Worm (Caenorhabditis elegans) whole organism, L1 larva: Measurements from ENCODE around the gene phf-30.

ENCODE experiments used
- elt-2 ChIP-seq: sonication (generic microtip); optimal IDR thresholded peaks from 2 replicates; lab custom pipeline; 2016; ENCODE audit warnings: missing genetic modification characterization, mild to moderate bottlenecking, inconsistent platforms, missing compliant biosample characterization, missing genetic modification reagents
- mdl-1 ChIP-seq, 2 experiments: fragments of 150-350 bp; optimal IDR thresholded peaks; 2 replicates each; lab custom pipeline; 2014 to 2017; ENCODE audit warnings: missing biosample characterization in 2 of 2, missing genetic modification characterization in 2 of 2, inconsistent platforms in 1 of 2
- nhr-237 ChIP-seq: fragments of 150-350 bp; optimal IDR thresholded peaks from 2 replicates; lab custom pipeline; 2014; ENCODE audit warnings: missing biosample characterization, missing genetic modification characterization
- unc-130 ChIP-seq: fragments of 150-350 bp; optimal IDR thresholded peaks from 2 replicates; lab custom pipeline; 2017; ENCODE audit warnings: missing biosample characterization, missing genetic modification characterization, inconsistent platforms

DNA sequence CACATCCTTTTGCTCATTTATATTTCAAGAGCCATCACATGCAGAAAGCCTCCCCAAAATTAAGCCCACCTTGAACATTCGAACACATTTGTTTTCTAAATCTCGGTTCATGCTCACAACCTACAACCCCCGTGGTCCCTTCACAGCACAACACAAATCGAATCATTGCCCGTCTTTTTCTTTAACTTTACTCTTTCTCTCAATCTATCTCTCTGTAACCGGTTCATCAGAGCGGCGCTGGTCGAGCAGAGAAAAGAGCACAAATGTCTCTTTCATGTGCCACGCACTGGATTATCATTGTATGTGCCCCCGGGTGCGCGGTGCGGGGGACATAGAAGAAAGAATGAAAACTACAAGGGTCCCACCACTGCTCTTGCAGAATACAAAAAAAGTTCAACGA lies 33.5 kb upstream of the phf-30 start:
- TF ChIP-seq elt-2 (tag; lab: Kevin White, UChicago): no peak
- no peak for TF ChIP-seq unc-130 (tag; lab: Kevin White, UChicago)
- TF ChIP-seq nhr-237 (tag; lab: Kevin White, UChicago): no peak
- TF ChIP-seq mdl-1 (tag; optimal IDR thresholded peaks at IDR 0.05; lab: Kevin White, UChicago): no peak
